Worm (Caenorhabditis elegans): ENCODE data around the gene Y37E11B.6.
"Not testable (repeated sequence)": the region's sequence is repeated elsewhere in the genome, so short reads cannot be mapped to it uniquely, and the experiment has no call there.

Gene Y37E11B.6

DNA sequence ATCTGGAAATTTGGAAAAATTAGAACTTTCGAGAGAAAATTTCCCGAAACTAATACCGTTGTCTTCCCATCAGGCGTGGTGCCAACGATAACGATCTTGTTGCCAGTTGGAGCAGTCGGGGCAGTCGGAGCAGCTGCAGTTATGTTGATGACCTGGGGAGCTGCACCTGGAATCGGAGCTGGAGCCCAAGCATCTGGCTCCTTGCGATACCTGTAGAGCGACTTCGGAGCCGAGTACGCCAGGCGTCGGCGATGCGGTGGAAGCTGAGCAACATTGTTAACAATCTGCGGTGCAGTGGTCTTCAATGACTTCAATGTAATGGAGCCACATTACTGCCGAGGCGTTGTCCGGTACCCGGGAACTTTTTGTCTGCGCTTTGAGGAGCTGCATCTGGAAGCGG lies 2.7 kb upstream of the Y37E11B.6 start:
- TF ChIP-seq ama-1 (optimal IDR thresholded peaks at IDR 0.05) (no peak), B0310.2 (tag; optimal IDR thresholded peaks at IDR 0.05) (no peak), sea-1 (GFP tag; conservative IDR thresholded peaks at IDR 0.05) (no peak), ets-7 (tag; optimal IDR thresholded peaks at IDR 0.05) (no peak), hmg-4 (GFP tag; optimal IDR thresholded peaks at IDR 0.05) (no peak), tbx-37 (GFP tag; conservative IDR thresholded peaks at IDR 0.05) (no peak), F13C5.2 (tag; optimal IDR thresholded peaks at IDR 0.05) (no peak), scrt-1 (GFP tag; IDR thresholded peaks at IDR 0.05) (no peak), aly-1 (tag; optimal IDR thresholded peaks at IDR 0.05) (no peak), ceh-36 (tag; optimal IDR thresholded peaks at IDR 0.05) (no peak), hmbx-1 (tag; optimal IDR thresholded peaks at IDR 0.05) (no peak), tra-4 (tag; optimal IDR thresholded peaks at IDR 0.05) (no peak), flt-1 (GFP tag; IDR thresholded peaks at IDR 0.05) (no peak), pes-1 (GFP tag; IDR thresholded peaks at IDR 0.05) (no peak), ceh-13 (GFP tag; optimal IDR thresholded peaks at IDR 0.05) (no peak), hnd-1 (tag; optimal IDR thresholded peaks at IDR 0.05) (no peak), tbx-11 (GFP tag; IDR thresholded peaks at IDR 0.05) (no peak)

- TF ChIP-seq scrt-1 (GFP tag; IDR thresholded peaks at IDR 0.05) (no peak), sea-1 (GFP tag; conservative IDR thresholded peaks at IDR 0.05) (no peak), hmg-4 (GFP tag; optimal IDR thresholded peaks at IDR 0.05) (no peak), tra-4 (tag; optimal IDR thresholded peaks at IDR 0.05) (no peak), tbx-11 (GFP tag; IDR thresholded peaks at IDR 0.05) (no peak), aly-1 (tag; optimal IDR thresholded peaks at IDR 0.05) (no peak), ets-7 (tag; optimal IDR thresholded peaks at IDR 0.05) (no peak), flt-1 (GFP tag; IDR thresholded peaks at IDR 0.05) (no peak), hmbx-1 (tag; optimal IDR thresholded peaks at IDR 0.05) (no peak), tbx-37 (GFP tag; conservative IDR thresholded peaks at IDR 0.05) (no peak)
Measured at ce11 chrIV:3599958-3600357, 852 bp upstream of the Y37E11B.6 start, which contains the start of gene Y37E11B.7. Gene Y37E11B.7, minus strand, starts transcription at chrIV:3600164.

DNA sequence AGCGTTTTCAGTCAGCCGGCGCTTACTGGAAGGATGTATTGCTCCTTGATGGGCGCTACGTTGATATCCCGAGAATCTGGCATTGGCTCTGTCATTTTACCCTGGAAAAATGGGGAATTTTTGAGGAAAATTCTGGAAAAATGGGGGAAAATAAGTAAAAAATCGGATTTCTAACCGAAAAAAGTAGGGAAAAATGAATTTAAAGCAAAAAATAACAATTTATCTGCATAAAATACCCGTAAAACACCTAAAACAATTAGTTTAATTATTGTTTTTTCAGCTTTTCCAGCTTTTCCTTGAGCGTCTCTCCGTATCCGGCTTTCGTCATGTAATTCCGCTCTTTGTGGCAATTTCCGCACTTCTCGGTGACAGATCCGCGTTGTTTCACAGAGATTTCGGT lies 654 bp downstream of the Y37E11B.6 start, which contains the start of gene Y37E11B.5:
TSS of gene Y37E11B.5 (minus strand) at position 101 of the 400 bp plus-strand sequence.
- no peak for TF ChIP-seq flt-1 (GFP tag; IDR thresholded peaks at IDR 0.05)
- no peak for TF ChIP-seq pes-1 (GFP tag; IDR thresholded peaks at IDR 0.05)
- TF ChIP-seq ceh-36 (tag; optimal IDR thresholded peaks at IDR 0.05): no peak
- TF ChIP-seq aly-1 (tag; optimal IDR thresholded peaks at IDR 0.05): no peak
- TF ChIP-seq hmbx-1 (tag; optimal IDR thresholded peaks at IDR 0.05): no peak
- no peak for TF ChIP-seq scrt-1 (GFP tag; IDR thresholded peaks at IDR 0.05)

DNA sequence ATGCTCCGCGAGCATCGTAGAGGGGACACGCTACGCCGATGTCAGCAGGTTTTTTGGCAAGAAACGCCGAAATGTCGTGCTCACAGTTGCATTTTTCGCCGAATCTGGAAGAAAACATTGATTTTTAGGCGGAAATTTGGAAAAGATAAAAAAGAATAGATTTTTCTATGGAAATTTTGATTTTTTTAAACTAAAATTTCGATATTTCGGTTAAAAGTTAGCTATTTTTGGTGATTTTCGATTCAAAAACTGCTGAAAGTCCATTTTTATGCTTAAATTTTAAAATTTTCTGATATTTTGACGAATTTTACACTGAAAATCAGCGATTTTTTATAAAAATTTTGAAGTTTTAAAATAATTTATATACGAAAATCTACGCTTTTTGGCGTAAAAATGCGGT lies 1.8 kb downstream of the Y37E11B.6 start:
- TF ChIP-seq sea-1 (GFP tag; conservative IDR thresholded peaks at IDR 0.05) (no peak), hmbx-1 (tag; optimal IDR thresholded peaks at IDR 0.05) (no peak)

DNA sequence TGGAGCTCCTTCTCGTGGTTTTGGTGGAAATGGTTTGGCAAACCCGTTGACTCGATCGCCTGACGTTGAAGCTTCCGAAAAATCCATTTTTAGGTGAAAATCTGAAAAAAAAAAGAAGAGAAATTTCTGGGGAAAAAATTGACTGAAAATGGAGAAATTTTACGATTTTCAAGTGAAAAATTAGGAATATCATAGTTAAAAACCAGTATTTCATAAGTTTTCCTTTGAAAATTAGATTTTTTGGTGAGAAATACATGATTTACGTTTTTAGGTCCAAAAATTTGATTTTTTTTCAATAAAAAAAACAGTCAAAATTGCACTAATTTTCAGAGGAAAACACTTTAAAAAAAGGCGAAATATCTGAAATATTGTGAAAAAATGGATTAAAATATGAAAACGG lies 5.6 kb downstream of the Y37E11B.6 start, which contains the start of gene taf-2:
TSS of gene taf-2 (minus strand) at position 101 of the 400 bp plus-strand sequence.
- TF ChIP-seq B0310.2 (tag; optimal IDR thresholded peaks at IDR 0.05) (no peak), ets-7 (tag; optimal IDR thresholded peaks at IDR 0.05) (no peak), hmg-4 (GFP tag; optimal IDR thresholded peaks at IDR 0.05) (no peak), scrt-1 (GFP tag; IDR thresholded peaks at IDR 0.05) (no peak)

ce11 chrIV:3590821-3591220 lies 8.3 kb downstream of the Y37E11B.6 start:
- TF ChIP-seq hmbx-1 (tag; optimal IDR thresholded peaks at IDR 0.05) (no peak), F13C5.2 (tag; optimal IDR thresholded peaks at IDR 0.05) (no peak), flt-1 (GFP tag; IDR thresholded peaks at IDR 0.05) (no peak), ets-7 (tag; optimal IDR thresholded peaks at IDR 0.05) (no peak), tra-4 (tag; optimal IDR thresholded peaks at IDR 0.05) (no peak), hmg-4 (GFP tag; optimal IDR thresholded peaks at IDR 0.05) (no peak), ceh-13 (GFP tag; optimal IDR thresholded peaks at IDR 0.05) (no peak), scrt-1 (GFP tag; IDR thresholded peaks at IDR 0.05) (no peak), hnd-1 (tag; optimal IDR thresholded peaks at IDR 0.05) (no peak), ama-1 (optimal IDR thresholded peaks at IDR 0.05) (no peak), tbx-37 (GFP tag; conservative IDR thresholded peaks at IDR 0.05) (no peak), ceh-36 (tag; optimal IDR thresholded peaks at IDR 0.05) (no peak), tbx-11 (GFP tag; IDR thresholded peaks at IDR 0.05) (no peak), sea-1 (GFP tag; conservative IDR thresholded peaks at IDR 0.05) (no peak), B0310.2 (tag; optimal IDR thresholded peaks at IDR 0.05) (no peak), aly-1 (tag; optimal IDR thresholded peaks at IDR 0.05) (no peak), pes-1 (GFP tag; IDR thresholded peaks at IDR 0.05) (no peak)

DNA sequence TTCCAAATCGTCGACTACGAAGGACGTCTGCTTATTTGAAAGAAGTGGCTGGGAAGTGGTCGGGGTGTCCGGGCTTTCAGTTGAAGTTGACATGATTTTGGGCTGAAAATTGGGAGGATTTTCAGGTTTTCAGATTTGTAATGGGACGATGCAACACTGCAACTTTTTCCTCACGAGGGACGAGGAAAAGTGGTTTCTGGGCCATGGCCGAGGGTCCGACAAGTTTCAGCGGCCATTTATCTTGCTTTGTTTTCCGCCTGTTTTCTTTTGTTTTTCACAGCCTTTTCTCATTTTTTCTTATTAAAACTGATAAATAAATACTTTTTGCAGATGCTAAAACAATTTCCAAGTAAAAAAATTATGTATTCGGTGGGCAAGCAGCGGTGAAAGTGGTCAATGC lies 16.3 kb downstream of the Y37E11B.6 start, which contains the start of gene blos-7:
TSS of gene blos-7 (minus strand) at position 101 of the 400 bp plus-strand sequence.
- not testable (repeated sequence) for TF ChIP-seq F13C5.2 (tag; optimal IDR thresholded peaks at IDR 0.05); hnd-1 (tag; optimal IDR thresholded peaks at IDR 0.05); flt-1 (GFP tag; IDR thresholded peaks at IDR 0.05)

DNA sequence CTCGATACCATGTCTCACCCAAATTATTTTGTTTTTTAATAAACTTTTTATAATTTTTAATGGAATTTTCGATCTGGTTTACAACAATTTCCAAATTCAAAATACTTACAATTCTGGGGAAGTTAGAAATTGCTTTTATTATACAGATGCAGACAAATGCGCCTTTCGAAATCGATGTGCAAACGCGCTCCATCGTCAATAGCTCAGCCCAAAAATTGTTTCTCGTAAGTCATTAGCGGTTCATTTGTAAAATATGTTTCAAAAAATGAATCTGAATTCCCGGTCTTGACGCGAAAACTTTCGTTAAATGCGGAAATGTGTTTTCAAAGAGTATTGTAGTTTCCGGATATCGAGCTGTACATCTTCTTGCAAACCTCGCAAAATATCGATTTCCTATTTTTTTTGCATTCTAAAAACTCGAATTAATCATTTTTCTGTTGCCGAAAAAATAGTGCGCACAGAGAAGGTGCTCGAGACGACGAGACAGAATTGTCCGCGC lies 19.6 kb downstream of the Y37E11B.6 start, which contains the start of gene Y37E11B.1:
TSS of gene Y37E11B.1 (plus strand) at position 145 of the 499 bp plus-strand sequence.
- TF ChIP-seq ets-7 (tag; optimal IDR thresholded peaks at IDR 0.05): no peak
- no peak for TF ChIP-seq flt-1 (GFP tag; IDR thresholded peaks at IDR 0.05)
- no peak for TF ChIP-seq ceh-13 (GFP tag; optimal IDR thresholded peaks at IDR 0.05)
- no peak for TF ChIP-seq hmg-4 (GFP tag; optimal IDR thresholded peaks at IDR 0.05)
- no peak for TF ChIP-seq hmbx-1 (tag; optimal IDR thresholded peaks at IDR 0.05)
- no peak for TF ChIP-seq ceh-36 (tag; optimal IDR thresholded peaks at IDR 0.05)
- no peak for TF ChIP-seq aly-1 (tag; optimal IDR thresholded peaks at IDR 0.05)
- TF ChIP-seq ama-1 (optimal IDR thresholded peaks at IDR 0.05): no peak
- no peak for TF ChIP-seq F13C5.2 (tag; optimal IDR thresholded peaks at IDR 0.05)
- TF ChIP-seq scrt-1 (GFP tag; IDR thresholded peaks at IDR 0.05): no peak
